Worm (Caenorhabditis elegans): ENCODE results near the gene lact-1.

DNA sequence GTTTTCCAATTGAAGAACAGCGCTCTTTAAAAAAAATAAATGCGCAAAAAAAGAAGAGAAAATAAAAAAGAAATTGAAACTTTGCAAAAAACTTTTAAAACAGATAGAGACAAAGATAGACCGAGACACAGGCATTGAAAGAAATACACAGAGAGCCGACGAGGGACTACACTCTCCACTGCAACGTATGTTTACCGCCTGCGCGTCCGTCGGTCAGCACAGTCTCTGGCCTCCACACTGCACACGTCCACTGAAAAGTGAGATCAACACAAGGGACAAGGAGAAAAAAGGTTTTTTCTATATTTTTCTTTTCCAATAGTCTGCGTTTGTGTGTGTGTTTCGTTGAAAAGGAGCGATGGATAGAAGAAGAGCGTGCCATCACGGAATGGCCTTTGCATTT is 46.3 kb upstream of the lact-1 start:
- TF ChIP-seq dao-5 (tag; optimal IDR thresholded peaks at IDR 0.05) (no peak), him-1 (tag; optimal IDR thresholded peaks at IDR 0.05) (no peak), W03F9.2 (tag; optimal IDR thresholded peaks at IDR 0.05) (no peak)
